Fruit fly (Drosophila melanogaster) ovary, adult (tissue): ENCODE results near the gene Spx.

Experiments used
- CG17801 ChIP-seq: fragments of 200-800 bp; optimal IDR thresholded peaks from 2 replicates; lab custom pipeline; 2019; ENCODE audit warnings: missing biosample characterization, mild to moderate bottlenecking, missing genetic modification characterization, moderate library complexity; ENCODE audit not compliant: partially characterized antibody

Spx gene

DNA sequence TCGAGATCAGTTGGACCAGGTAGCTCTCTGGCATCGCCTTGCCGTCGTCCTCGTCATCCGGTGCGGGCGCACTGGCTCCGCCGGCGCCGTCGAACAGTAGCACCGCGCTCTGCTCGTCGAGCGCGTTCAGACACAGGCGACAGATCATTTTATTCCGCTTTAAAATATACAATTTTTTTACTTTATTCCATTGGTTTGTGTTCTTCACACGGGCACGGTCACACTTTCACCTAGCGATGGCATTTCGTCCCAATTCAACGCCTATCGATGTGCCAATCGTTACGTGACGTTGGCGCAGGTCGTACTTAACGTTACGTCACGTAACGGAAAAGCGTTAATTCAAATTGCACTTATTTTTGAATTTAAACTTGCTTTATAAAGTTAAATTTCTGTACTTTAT lies 45.4 kb downstream of the Spx start, which contains the start of gene CG12219:
CG12219 (minus strand) TSS at position 234 of the 400 bp plus-strand sequence.
- peak; percentile 36 for TF ChIP-seq CG17801

DNA sequence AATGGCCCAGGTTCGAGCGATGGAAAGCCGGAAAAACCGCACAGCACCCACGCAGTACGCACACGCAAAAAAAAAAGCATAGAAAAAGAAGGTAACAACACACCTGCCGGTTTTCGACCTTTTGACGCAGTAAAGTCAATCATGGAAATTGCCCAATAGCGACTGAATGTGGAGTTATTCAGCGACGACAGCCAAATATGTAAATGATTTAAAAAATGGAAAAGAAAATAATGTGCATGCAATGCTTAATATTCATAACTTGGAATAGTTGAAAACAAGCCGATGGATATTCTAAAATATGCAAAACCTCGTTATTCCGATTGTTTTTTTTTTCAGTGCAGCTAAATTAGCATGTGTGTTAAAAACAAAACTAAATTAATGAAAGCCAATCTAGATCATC lies 47.6 kb downstream of the Spx start:
- no peak for TF ChIP-seq CG17801

dm6 chrX:6303675-6304074 lies 48.1 kb downstream of the Spx start, which contains the start of gene CG3823:
Gene CG3823 (plus strand): TSS chrX:6303975.
- no peak for TF ChIP-seq CG17801

DNA sequence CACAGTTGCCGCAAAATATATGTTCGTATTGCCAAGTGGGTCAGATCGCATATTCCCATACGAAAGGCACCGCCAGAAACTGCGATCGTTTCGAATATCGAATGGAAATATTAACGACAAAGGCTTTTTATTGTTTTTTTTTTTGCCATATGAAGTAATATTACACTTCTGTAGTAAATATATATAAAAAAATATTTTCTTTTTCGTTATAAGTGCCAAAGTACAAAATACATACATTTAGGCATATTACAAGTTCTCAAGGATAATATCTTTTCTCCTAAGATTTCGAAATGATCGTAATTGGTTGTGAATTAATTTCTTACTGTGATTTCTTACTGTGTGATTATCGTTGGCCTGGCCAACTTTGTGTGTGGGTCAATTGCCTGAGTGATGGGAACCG lies 48.6 kb downstream of the Spx start:
- TF ChIP-seq CG17801: no peak

DNA sequence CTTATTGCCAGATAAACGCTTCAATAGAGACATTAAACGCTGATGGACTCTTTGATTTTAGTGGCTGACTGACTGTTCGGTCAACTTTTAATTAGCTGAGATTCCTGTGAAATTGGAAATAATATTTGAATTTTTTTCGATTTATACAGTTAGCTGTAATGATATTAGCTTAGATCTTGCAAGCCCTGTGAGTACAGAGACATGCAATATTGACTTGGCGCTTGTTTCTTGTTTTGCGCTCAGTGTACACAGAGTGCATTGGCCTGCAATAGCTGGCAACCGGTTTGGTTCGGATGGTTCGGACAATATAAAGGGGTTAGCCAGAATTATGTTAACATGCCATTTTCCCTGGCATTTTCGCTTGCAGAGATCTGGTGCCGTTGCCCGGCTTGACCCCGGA lies 49.7 kb downstream of the Spx start:
- no peak for TF ChIP-seq CG17801
